Worm (Caenorhabditis elegans) whole organism, L4 larva: ENCODE results near the gene clec-203.

ENCODE experiments used
- F49E8.2 ChIP-seq: sonication (generic microtip); optimal IDR thresholded peaks from 2 replicates; lab custom pipeline; 2016; ENCODE audit warnings: missing compliant biosample characterization, mild to moderate bottlenecking, missing genetic modification characterization, borderline replicate concordance
- ceh-82 ChIP-seq: sonication (generic microtip); optimal IDR thresholded peaks from 2 replicates; lab custom pipeline; 2017; ENCODE audit warnings: missing biosample characterization, missing genetic modification characterization
- dmd-9 ChIP-seq: fragments of 200-800 bp; sonication (Bioruptor generic); IDR thresholded peaks from 2 replicates; pipeline ENCODE4 v1.3.6; 2022; ENCODE audit warnings: missing genetic modification reagents, missing genetic modification characterization, missing compliant biosample characterization
- fos-1 ChIP-seq: fragments of 150-350 bp; optimal IDR thresholded peaks from 2 replicates; lab custom pipeline; 2014; ENCODE audit warnings: missing biosample characterization, missing genetic modification characterization
- lin-38 ChIP-seq: fragments of 200-800 bp; sonication (Bioruptor generic); IDR thresholded peaks from 2 replicates; pipeline ENCODE4 v1.3.6; 2022; ENCODE audit warnings: missing genetic modification reagents, missing genetic modification characterization, missing compliant biosample characterization
- lsy-2 ChIP-seq, 2 experiments: fragments of 150-350 bp in 1 of 2; sonication (generic microtip) in 1 of 2; optimal IDR thresholded peaks; 2 replicates each; lab custom pipeline; 2014 to 2017; ENCODE audit warnings: missing biosample characterization in 2 of 2, missing genetic modification characterization in 2 of 2
- nhr-237 ChIP-seq: sonication (generic microtip); optimal IDR thresholded peaks from 2 replicates; lab custom pipeline; 2017; ENCODE audit warnings: missing biosample characterization, missing genetic modification characterization
- nhr-77 ChIP-seq: fragments of 150-350 bp; optimal IDR thresholded peaks from 2 replicates; lab custom pipeline; 2014; ENCODE audit warnings: missing biosample characterization, missing genetic modification characterization
- skn-1 ChIP-seq: fragments of 150-350 bp; optimal IDR thresholded peaks from 2 replicates; lab custom pipeline; 2014; ENCODE audit warnings: missing biosample characterization, missing genetic modification characterization
- snpc-4 ChIP-seq: fragments of 150-350 bp; optimal IDR thresholded peaks from 2 replicates; lab custom pipeline; 2014; ENCODE audit warnings: missing biosample characterization, missing genetic modification characterization
- spr-1 ChIP-seq: sonication (generic microtip); optimal IDR thresholded peaks from 2 replicates; lab custom pipeline; 2016; ENCODE audit warnings: mild to moderate bottlenecking, missing genetic modification characterization, missing compliant biosample characterization

DNA sequence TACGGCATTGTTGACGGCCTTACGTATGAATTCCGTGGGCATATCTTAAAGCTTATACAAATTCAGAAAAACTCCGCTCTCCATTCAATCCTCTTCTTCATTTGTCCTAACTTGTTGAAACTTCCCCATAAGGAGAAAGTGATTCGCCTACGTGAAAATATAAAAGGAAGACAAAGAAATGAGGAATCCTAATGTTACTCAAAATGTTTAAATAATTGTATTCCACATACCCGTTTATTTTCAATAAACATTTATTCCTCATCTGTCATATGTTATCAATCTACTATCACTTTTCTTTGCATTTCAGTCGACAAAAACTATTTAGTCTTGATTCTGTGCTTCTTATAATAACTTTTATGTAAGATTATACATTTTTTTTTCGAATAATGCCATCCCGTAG is at the start of gene clec-203:
- TF ChIP-seq skn-1 (no peak), spr-1 (tag; lab: Kevin White, UChicago) (no peak), lsy-2 (tag; optimal IDR thresholded peaks at IDR 0.05; lab: Kevin White, UChicago) (no peak), ceh-82 (tag; lab: Kevin White, UChicago) (no peak), lin-38 (GFP tag; lab: Robert Waterston, UW) (no peak), dmd-9 (no peak), nhr-77 (no peak), F49E8.2 (tag; lab: Kevin White, UChicago) (no peak), snpc-4 (tag; lab: Kevin White, UChicago) (no peak), nhr-237 (tag; lab: Kevin White, UChicago) (no peak), fos-1 (tag; lab: Kevin White, UChicago) (no peak)
